Worm (Caenorhabditis elegans): Measurements from ENCODE around the gene T06E6.1.
"Not testable (repeated sequence)": the region's sequence is repeated elsewhere in the genome, so short reads cannot be mapped to it uniquely, and the experiment has no call there.

Gene T06E6.1

ce11 chrV:15361412-15361811, 33.3 kb downstream of the T06E6.1 start, which contains the start of gene ech-1.1:
ech-1.1 (minus strand) TSS chrV:15361512.
- TF ChIP-seq hmg-4 (GFP tag; optimal IDR thresholded peaks at IDR 0.05); ama-1 (optimal IDR thresholded peaks at IDR 0.05); sea-1 (GFP tag; conservative IDR thresholded peaks at IDR 0.05): not testable (repeated sequence)

- no peak for TF ChIP-seq ceh-36 (tag; optimal IDR thresholded peaks at IDR 0.05)
- TF ChIP-seq aly-1 (tag; optimal IDR thresholded peaks at IDR 0.05): no peak
- TF ChIP-seq sea-1 (GFP tag; conservative IDR thresholded peaks at IDR 0.05): no peak
- no peak for TF ChIP-seq scrt-1 (GFP tag; IDR thresholded peaks at IDR 0.05)
- TF ChIP-seq hnd-1 (tag; optimal IDR thresholded peaks at IDR 0.05): no peak
- no peak for TF ChIP-seq flt-1 (GFP tag; IDR thresholded peaks at IDR 0.05)
- TF ChIP-seq pes-1 (GFP tag; IDR thresholded peaks at IDR 0.05): no peak
- no peak for TF ChIP-seq ceh-13 (GFP tag; optimal IDR thresholded peaks at IDR 0.05)
- TF ChIP-seq tra-4 (tag; optimal IDR thresholded peaks at IDR 0.05): no peak
- TF ChIP-seq hmbx-1 (tag; optimal IDR thresholded peaks at IDR 0.05): no peak
- TF ChIP-seq ets-7 (tag; optimal IDR thresholded peaks at IDR 0.05): no peak
- no peak for TF ChIP-seq ama-1 (optimal IDR thresholded peaks at IDR 0.05)
- TF ChIP-seq tbx-11 (GFP tag; IDR thresholded peaks at IDR 0.05): no peak
- no peak for TF ChIP-seq hmg-4 (GFP tag; optimal IDR thresholded peaks at IDR 0.05)
- no peak for TF ChIP-seq B0310.2 (tag; optimal IDR thresholded peaks at IDR 0.05)
- no peak for TF ChIP-seq tbx-37 (GFP tag; conservative IDR thresholded peaks at IDR 0.05)
These were observed 40.1 kb downstream of the T06E6.1 start, which contains the start of gene C29F3.7 for ce11 chrV:15354648-15355047. C29F3.7 (plus strand) TSS chrV:15354901.

ce11 chrV:15352376-15352775, 42.4 kb downstream of the T06E6.1 start, which contains the start of gene srx-58:
srx-58 (plus strand) TSS chrV:15352676.
- TF ChIP-seq hmg-4 (GFP tag; optimal IDR thresholded peaks at IDR 0.05) (no peak), ceh-36 (tag; optimal IDR thresholded peaks at IDR 0.05) (no peak), tbx-11 (GFP tag; IDR thresholded peaks at IDR 0.05) (no peak), ets-7 (tag; optimal IDR thresholded peaks at IDR 0.05) (no peak), B0310.2 (tag; optimal IDR thresholded peaks at IDR 0.05) (no peak), scrt-1 (GFP tag; IDR thresholded peaks at IDR 0.05) (no peak), F13C5.2 (tag; optimal IDR thresholded peaks at IDR 0.05) (no peak), pes-1 (GFP tag; IDR thresholded peaks at IDR 0.05) (no peak), ama-1 (optimal IDR thresholded peaks at IDR 0.05) (no peak), aly-1 (tag; optimal IDR thresholded peaks at IDR 0.05) (no peak), hnd-1 (tag; optimal IDR thresholded peaks at IDR 0.05) (no peak), ceh-13 (GFP tag; optimal IDR thresholded peaks at IDR 0.05) (no peak)

ce11 chrV:15350615-15351014, 44.1 kb downstream of the T06E6.1 start, which contains the start of gene clec-231:
clec-231 (minus strand) TSS chrV:15350715.
- TF ChIP-seq ets-7 (tag; optimal IDR thresholded peaks at IDR 0.05) (no peak), hmg-4 (GFP tag; optimal IDR thresholded peaks at IDR 0.05) (no peak), hmbx-1 (tag; optimal IDR thresholded peaks at IDR 0.05) (no peak), flt-1 (GFP tag; IDR thresholded peaks at IDR 0.05) (no peak), ceh-13 (GFP tag; optimal IDR thresholded peaks at IDR 0.05) (no peak)

- TF ChIP-seq hnd-1 (tag; optimal IDR thresholded peaks at IDR 0.05) (no peak), aly-1 (tag; optimal IDR thresholded peaks at IDR 0.05) (no peak), flt-1 (GFP tag; IDR thresholded peaks at IDR 0.05) (no peak), sea-1 (GFP tag; conservative IDR thresholded peaks at IDR 0.05) (no peak)
These were observed 45.7 kb downstream of the T06E6.1 start, which contains the start of gene clec-230 for ce11 chrV:15349044-15349443. clec-230 (minus strand) TSS chrV:15349144.

- TF ChIP-seq tra-4 (tag; optimal IDR thresholded peaks at IDR 0.05) (no peak), ets-7 (tag; optimal IDR thresholded peaks at IDR 0.05) (no peak), hmbx-1 (tag; optimal IDR thresholded peaks at IDR 0.05) (no peak), ceh-36 (tag; optimal IDR thresholded peaks at IDR 0.05) (no peak), flt-1 (GFP tag; IDR thresholded peaks at IDR 0.05) (no peak), F13C5.2 (tag; optimal IDR thresholded peaks at IDR 0.05) (no peak), hnd-1 (tag; optimal IDR thresholded peaks at IDR 0.05) (no peak), hmg-4 (GFP tag; optimal IDR thresholded peaks at IDR 0.05) (no peak), tbx-11 (GFP tag; IDR thresholded peaks at IDR 0.05) (no peak), aly-1 (tag; optimal IDR thresholded peaks at IDR 0.05) (no peak), pes-1 (GFP tag; IDR thresholded peaks at IDR 0.05) (no peak), ceh-13 (GFP tag; optimal IDR thresholded peaks at IDR 0.05) (no peak), B0310.2 (tag; optimal IDR thresholded peaks at IDR 0.05) (no peak)
These were observed 47.5 kb downstream of the T06E6.1 start, which contains the start of gene C29F3.3 for ce11 chrV:15347292-15347691. C29F3.3 (minus strand) TSS chrV:15347392.

- TF ChIP-seq aly-1 (tag; optimal IDR thresholded peaks at IDR 0.05): no peak
- TF ChIP-seq B0310.2 (tag; optimal IDR thresholded peaks at IDR 0.05): no peak
- TF ChIP-seq tbx-37 (GFP tag; conservative IDR thresholded peaks at IDR 0.05): no peak
- no peak for TF ChIP-seq scrt-1 (GFP tag; IDR thresholded peaks at IDR 0.05)
- TF ChIP-seq F13C5.2 (tag; optimal IDR thresholded peaks at IDR 0.05): no peak
- TF ChIP-seq hmbx-1 (tag; optimal IDR thresholded peaks at IDR 0.05): no peak
- TF ChIP-seq hnd-1 (tag; optimal IDR thresholded peaks at IDR 0.05): no peak
- TF ChIP-seq sea-1 (GFP tag; conservative IDR thresholded peaks at IDR 0.05): no peak
- no peak for TF ChIP-seq flt-1 (GFP tag; IDR thresholded peaks at IDR 0.05)
- TF ChIP-seq ets-7 (tag; optimal IDR thresholded peaks at IDR 0.05): no peak
- TF ChIP-seq pes-1 (GFP tag; IDR thresholded peaks at IDR 0.05): no peak
- TF ChIP-seq tra-4 (tag; optimal IDR thresholded peaks at IDR 0.05): no peak
- TF ChIP-seq ceh-36 (tag; optimal IDR thresholded peaks at IDR 0.05): no peak
- no peak for TF ChIP-seq ceh-13 (GFP tag; optimal IDR thresholded peaks at IDR 0.05)
These were observed 50.3 kb downstream of the T06E6.1 start, which contains the start of gene wrt-8 for ce11 chrV:15344481-15344880. wrt-8 (minus strand) TSS chrV:15344581.
